Worm (Caenorhabditis elegans) whole organism, L3 larva: ENCODE results near the gene R11G11.16.

ENCODE experiments used
- ceh-82 ChIP-seq: fragments of 150-350 bp; optimal IDR thresholded peaks from 2 replicates; lab custom pipeline; 2014; ENCODE audit warnings: missing biosample characterization, missing genetic modification characterization
- daf-12 ChIP-seq: fragments of 150-350 bp; optimal IDR thresholded peaks from 2 replicates; lab custom pipeline; 2014; ENCODE audit warnings: missing biosample characterization, missing genetic modification reagents, missing genetic modification characterization
- elt-1 ChIP-seq: fragments of 150-350 bp; optimal IDR thresholded peaks from 2 replicates; lab custom pipeline; 2014; ENCODE audit warnings: missing biosample characterization, missing genetic modification characterization
- fos-1 ChIP-seq: fragments of 150-350 bp; optimal IDR thresholded peaks from 2 replicates; lab custom pipeline; 2014; ENCODE audit warnings: missing biosample characterization, missing genetic modification characterization
- nhr-77 ChIP-seq: fragments of 150-350 bp; optimal IDR thresholded peaks from 2 replicates; lab custom pipeline; 2014; ENCODE audit warnings: missing biosample characterization, missing genetic modification characterization
- snpc-4 ChIP-seq: fragments of 150-350 bp; optimal IDR thresholded peaks from 2 replicates; lab custom pipeline; 2014; ENCODE audit warnings: missing biosample characterization, missing genetic modification characterization
- unc-39 ChIP-seq: sonication (generic microtip); optimal IDR thresholded peaks from 4 replicates; lab custom pipeline; 2017; ENCODE audit warnings: missing biosample characterization, missing genetic modification characterization
- unc-62 ChIP-seq: fragments of 150-350 bp; sonication (generic microtip); optimal IDR thresholded peaks from 4 replicates; lab custom pipeline; 2014; ENCODE audit warnings: missing biosample characterization, missing genetic modification reagents, missing genetic modification characterization
- zag-1 ChIP-seq: fragments of 150-350 bp; optimal IDR thresholded peaks from 2 replicates; lab custom pipeline; 2014; ENCODE audit warnings: missing biosample characterization, missing genetic modification characterization
- ztf-4 ChIP-seq: fragments of 150-350 bp; optimal IDR thresholded peaks from 2 replicates; lab custom pipeline; 2014; ENCODE audit warnings: missing biosample characterization, missing genetic modification characterization

- TF ChIP-seq nhr-77 (tag; lab: Kevin White, UChicago) (no peak), daf-12 (tag; lab: Kevin White, UChicago) (no peak), snpc-4 (tag; lab: Kevin White, UChicago) (no peak), ceh-82 (no peak), fos-1 (tag; lab: Kevin White, UChicago) (no peak), ztf-4 (tag; lab: Kevin White, UChicago) (no peak), unc-62 (no peak), elt-1 (no peak), zag-1 (tag; lab: Kevin White, UChicago) (no peak), unc-39 (no peak)
These were observed 5.5 kb downstream of the R11G11.16 start, which contains the start of gene nhr-210 for ce11 chrV:519445-519844.
